Worm (Caenorhabditis elegans): ENCODE measurements around the gene aip-1.

aip-1 gene

DNA sequence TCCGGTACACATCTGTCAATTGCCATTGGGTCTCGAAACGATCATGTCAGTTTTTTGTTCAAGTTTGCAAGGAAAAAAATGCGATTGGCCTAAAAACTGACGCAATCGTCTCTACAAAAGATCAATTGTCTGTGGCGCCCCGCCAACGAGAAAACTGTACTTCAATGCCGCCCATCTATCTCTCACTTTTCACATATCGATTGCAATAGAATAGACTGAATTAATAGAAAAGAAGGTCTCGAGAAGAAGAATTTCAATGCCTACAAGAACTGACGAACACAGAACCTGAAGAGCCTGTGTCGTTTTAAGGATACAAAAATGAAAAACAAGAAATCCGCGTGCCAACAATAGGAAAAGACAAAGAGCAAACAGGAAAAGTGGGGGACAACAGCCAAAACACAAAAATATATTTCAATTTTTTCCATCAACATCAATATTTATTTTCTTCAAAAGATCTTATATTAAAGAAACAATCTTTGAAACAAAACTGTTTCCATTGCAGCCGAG lies 3.7 kb upstream of the aip-1 start (continued):
- TF ChIP-seq xnd-1 (tag; optimal IDR thresholded peaks at IDR 0.05) (no peak), dpff-1 (tag; optimal IDR thresholded peaks at IDR 0.05) (no peak), chd-7 (tag; optimal IDR thresholded peaks at IDR 0.05) (no peak), F33H1.4 (GFP tag; IDR thresholded peaks at IDR 0.05) (peak; percentile 16; the same call in 1 of the 2 replicates), T07F8.4 (tag; optimal IDR thresholded peaks at IDR 0.05) (no peak), T26A5.8 (tag; optimal IDR thresholded peaks at IDR 0.05) (peak; percentile 51), cebp-1 (GFP tag; IDR thresholded peaks at IDR 0.05) (no peak), cebp-1 (tag; optimal IDR thresholded peaks at IDR 0.05) (peak; percentile 40), cebp-2 (GFP tag; IDR thresholded peaks at IDR 0.05) (no peak), ztf-22 (GFP tag; optimal IDR thresholded peaks at IDR 0.05) (peak; percentile 4), ets-4 (GFP tag; optimal IDR thresholded peaks at IDR 0.05) (no peak), snpc-1.1 (tag; optimal IDR thresholded peaks at IDR 0.05; ENCODE audit: insufficient read depth) (no peak), attf-3 (GFP tag; conservative IDR thresholded peaks at IDR 0.05) (no peak), egl-18 (GFP tag; IDR thresholded peaks at IDR 0.05) (no peak), unc-130 (GFP tag; optimal IDR thresholded peaks at IDR 0.05) (no peak)

DNA sequence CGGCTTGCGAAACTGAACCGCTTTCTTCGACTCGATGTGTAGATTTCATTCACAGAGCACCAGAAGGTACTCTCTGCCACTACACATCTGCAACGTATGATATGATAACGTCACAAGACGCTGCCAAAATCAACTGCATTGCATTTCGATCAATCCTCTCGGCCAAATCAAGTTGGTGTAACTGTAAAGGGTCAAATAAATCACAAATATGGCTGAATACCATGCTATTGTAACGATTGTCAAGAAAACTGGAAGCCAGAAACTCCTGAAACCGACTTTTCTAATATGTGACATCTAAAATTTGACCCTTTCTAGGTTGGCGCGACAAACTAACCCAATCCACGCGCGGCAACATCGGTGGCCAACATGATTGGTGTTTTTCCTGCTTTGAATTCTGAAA lies 2.1 kb upstream of the aip-1 start:
- TF ChIP-seq mxl-1 (tag; optimal IDR thresholded peaks at IDR 0.05) (no peak), egl-18 (GFP tag; IDR thresholded peaks at IDR 0.05) (no peak), B0035.1 (tag; optimal IDR thresholded peaks at IDR 0.05) (no peak), dpff-1 (tag; optimal IDR thresholded peaks at IDR 0.05) (no peak), ceh-40 (GFP tag; IDR thresholded peaks at IDR 0.05) (no peak), C06A6.2 (GFP tag; conservative IDR thresholded peaks at IDR 0.05) (no peak), B0261.1 (tag; optimal IDR thresholded peaks at IDR 0.05) (no peak), rpc-1 (optimal IDR thresholded peaks at IDR 0.05) (no peak), rpc-1 (tag; optimal IDR thresholded peaks at IDR 0.05) (no peak), repo-1 (tag; optimal IDR thresholded peaks at IDR 0.05) (no peak), lir-1 (GFP tag; conservative IDR thresholded peaks at IDR 0.05) (no peak), nfya-2 (GFP tag; IDR thresholded peaks at IDR 0.05) (no peak)

DNA sequence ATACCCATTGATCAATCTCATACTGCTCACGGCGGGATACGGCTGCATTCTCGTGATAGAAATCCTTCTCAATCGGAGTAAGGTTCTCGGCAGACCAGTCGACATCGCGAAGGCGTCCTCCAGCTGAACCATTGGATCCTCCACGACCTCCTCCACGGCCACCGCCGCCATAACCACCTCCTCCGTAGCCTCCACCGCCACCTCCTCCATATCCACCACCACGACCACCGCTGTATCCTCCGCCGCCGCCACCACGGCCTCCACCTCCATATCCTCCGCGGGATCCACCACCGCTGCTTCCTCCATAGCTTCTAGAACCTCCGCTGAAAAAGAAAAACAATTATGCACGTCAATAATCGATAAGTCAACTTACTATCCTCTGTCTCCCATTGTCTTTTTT lies 706 bp upstream of the aip-1 start:
- no peak for TF ChIP-seq fkh-3 (tag; optimal IDR thresholded peaks at IDR 0.05)
- 0 out of 2 replicates have a peak, but pooled peaks have one; percentile 17 for TF ChIP-seq F39B2.1 (GFP tag; IDR thresholded peaks at IDR 0.05)
- no peak for TF ChIP-seq hmg-20 (GFP tag; IDR thresholded peaks at IDR 0.05)
- TF ChIP-seq hsf-1 (GFP tag; IDR thresholded peaks at IDR 0.05): peak; percentile 27; the same call in 1 of the 2 replicates
- TF ChIP-seq chd-7 (tag; optimal IDR thresholded peaks at IDR 0.05): no peak
- peak; percentile 91 for TF ChIP-seq egrh-3 (GFP tag; IDR thresholded peaks at IDR 0.05)
- TF ChIP-seq C17E4.6 (GFP tag; IDR thresholded peaks at IDR 0.05): no peak
- peak; percentile 19; the same call in 1 of the 2 replicates for TF ChIP-seq madf-6 (GFP tag; IDR thresholded peaks at IDR 0.05)
- TF ChIP-seq lin-26 (GFP tag; IDR thresholded peaks at IDR 0.05): peak; percentile 45; the same call in 1 of the 2 replicates
- TF ChIP-seq attf-5 (GFP tag; optimal IDR thresholded peaks at IDR 0.05): no peak
- TF ChIP-seq ztf-6 (GFP tag; IDR thresholded peaks at IDR 0.05): no peak
- no peak for TF ChIP-seq him-1 (tag; optimal IDR thresholded peaks at IDR 0.05)
- no peak for TF ChIP-seq rpc-1 (optimal IDR thresholded peaks at IDR 0.05)
- TF ChIP-seq rpc-1 (tag; optimal IDR thresholded peaks at IDR 0.05): no peak
- TF ChIP-seq hmg-1.2 (GFP tag; IDR thresholded peaks at IDR 0.05): 0 out of 2 replicates have a peak, but pooled peaks have one; percentile 20
- TF ChIP-seq hlh-12 (tag; optimal IDR thresholded peaks at IDR 0.05): no peak
- TF ChIP-seq snpc-3.4 (tag; optimal IDR thresholded peaks at IDR 0.05): no peak
- TF ChIP-seq nfya-2 (GFP tag; IDR thresholded peaks at IDR 0.05): no peak
- TF ChIP-seq lsl-1 (GFP tag; optimal IDR thresholded peaks at IDR 0.05): no peak
- no peak for TF ChIP-seq let-526 (GFP tag; IDR thresholded peaks at IDR 0.05)
- no peak for TF ChIP-seq nfya-1 (tag; optimal IDR thresholded peaks at IDR 0.05; ENCODE audit: borderline replicate concordance, insufficient read depth)
- no peak for TF ChIP-seq rec-8 (tag; optimal IDR thresholded peaks at IDR 0.05)
- TF ChIP-seq ztf-25 (GFP tag; IDR thresholded peaks at IDR 0.05): peak; percentile 16; the same call in 1 of the 2 replicates
- TF ChIP-seq madf-8 (GFP tag; conservative IDR thresholded peaks at IDR 0.05): no peak
- TF ChIP-seq nhr-27 (tag; optimal IDR thresholded peaks at IDR 0.05): no peak
- no peak for TF ChIP-seq dpff-1 (tag; optimal IDR thresholded peaks at IDR 0.05)
- TF ChIP-seq egl-18 (GFP tag; IDR thresholded peaks at IDR 0.05): no peak
